Fruit fly (Drosophila melanogaster) S2 (cell line): ENCODE measurements around the gene CG43999.

Experiments
- CG8478 ChIP-seq: fragments of >200 bp; optimal IDR thresholded peaks from 2 replicates; lab custom pipeline; 2018
- CTCF ChIP-seq, 2 experiments: fragments of >200 bp; optimal IDR thresholded peaks; 2 replicates each; lab custom pipeline; 2018

dm6 chr3R:23915967-23916366 is 12.8 kb downstream of the CG43999 start:
- no peak for TF ChIP-seq CTCF (optimal IDR thresholded peaks at IDR 0.05; lab: Kevin White, UChicago)
- no peak for TF ChIP-seq CG8478 (lab: Kevin White, UChicago)
